Worm (Caenorhabditis elegans) whole organism, young adult: ENCODE data around the gene exc-9.

Experiments
- C17E4.6 ChIP-seq: fragments of 200-800 bp; sonication (Bioruptor generic); IDR thresholded peaks from 2 replicates; pipeline ENCODE4 v1.3.6; 2022; ENCODE audit warnings: missing genetic modification reagents, missing genetic modification characterization, missing compliant biosample characterization
- D2030.7 ChIP-seq: fragments of 200-800 bp; sonication (Bioruptor generic); IDR thresholded peaks from 2 replicates; pipeline ENCODE4 v1.3.6; 2022; ENCODE audit warnings: missing genetic modification reagents, missing genetic modification characterization, missing compliant biosample characterization
- F49E8.2 ChIP-seq: sonication (generic microtip); optimal IDR thresholded peaks from 3 replicates; lab custom pipeline; 2017; ENCODE audit warnings: missing genetic modification characterization, mild to moderate bottlenecking, missing compliant biosample characterization, antibody characterized with exemption, moderate library complexity; ENCODE audit not compliant: insufficient read depth
- attf-3 ChIP-seq: fragments of 200-800 bp; sonication (Bioruptor generic); conservative IDR thresholded peaks from 2 replicates; pipeline ENCODE4 v1.3.6; 2022; ENCODE audit warnings: missing genetic modification reagents, missing genetic modification characterization, missing compliant biosample characterization
- attf-5 ChIP-seq: fragments of 200-800 bp; sonication (Bioruptor generic); optimal IDR thresholded peaks from 2 replicates; lab custom pipeline; 2018; ENCODE audit warnings: mild to moderate bottlenecking, missing genetic modification characterization, missing compliant biosample characterization
- cebp-1 ChIP-seq, 2 experiments: fragments of 200-800 bp in 1 of 2; sonication (Bioruptor generic) in 1 of 2; sonication (generic microtip) in 1 of 2; IDR thresholded peaks in 1 of 2; optimal IDR thresholded peaks in 1 of 2; 2 replicates each; pipeline versions ENCODE4 v1.3.6 to Lab custom; 2017 to 2022; ENCODE audit warnings: missing compliant biosample characterization in 2 of 2, missing genetic modification characterization in 2 of 2, mild to moderate bottlenecking in 1 of 2, missing genetic modification reagents in 1 of 2, moderate library complexity in 1 of 2
- nhr-120 ChIP-seq: fragments of 200-800 bp; sonication (Bioruptor generic); IDR thresholded peaks from 2 replicates; pipeline ENCODE4 v1.3.6; 2022; ENCODE audit warnings: missing genetic modification characterization, missing compliant biosample characterization
- nhr-80 ChIP-seq: sonication (generic microtip); optimal IDR thresholded peaks from 2 replicates; lab custom pipeline; 2016; ENCODE audit warnings: missing genetic modification characterization, missing compliant biosample characterization

DNA sequence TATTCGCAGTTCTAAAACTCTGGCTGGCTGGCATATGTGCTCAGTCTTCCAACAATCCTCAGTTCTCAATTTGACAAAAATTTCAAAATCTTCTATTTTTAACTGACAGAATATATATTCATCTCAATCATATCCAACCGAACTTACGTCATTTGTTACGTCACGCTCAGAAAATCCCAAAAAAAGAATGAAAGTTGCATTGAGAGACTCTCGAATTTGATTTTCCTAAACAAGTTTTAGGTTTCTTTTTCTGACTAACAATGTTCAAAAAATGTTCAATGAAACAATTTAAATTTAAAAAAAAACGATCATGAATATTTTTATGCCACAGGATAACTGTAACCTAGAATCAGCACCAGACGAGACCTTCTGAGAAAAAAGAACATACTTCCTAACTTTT lies 42.9 kb downstream of the exc-9 start:
- TF ChIP-seq nhr-80 (tag; lab: Kevin White, UChicago) (no peak), attf-3 (no peak), cebp-1 (GFP tag; IDR thresholded peaks at IDR 0.05; lab: Robert Waterston, UW) (no peak), cebp-1 (tag; optimal IDR thresholded peaks at IDR 0.05; lab: Kevin White, UChicago) (no peak), D2030.7 (GFP tag; lab: Robert Waterston, UW) (no peak), C17E4.6 (GFP tag; lab: Robert Waterston, UW) (no peak), nhr-120 (GFP tag; lab: Robert Waterston, UW) (no peak), F49E8.2 (tag; lab: Kevin White, UChicago) (no peak), attf-5 (no peak)
